Worm (Caenorhabditis elegans) whole organism, L4 larva: ENCODE measurements around the gene btb-12.
A peak's percentile ranks its signal among the peaks of the same experiment; 100 is the strongest.
"Not testable (repeated sequence)": the region's sequence is repeated elsewhere in the genome, so short reads cannot be mapped to it uniquely, and the experiment has no call there.

Experiments
- F37D6.2 ChIP-seq: sonication (generic microtip); optimal IDR thresholded peaks from 2 replicates; lab custom pipeline; 2016; ENCODE audit warnings: mild to moderate bottlenecking, missing genetic modification characterization, missing compliant biosample characterization
- F44E2.7 ChIP-seq: fragments of 200-800 bp; sonication (Bioruptor generic); IDR thresholded peaks from 2 replicates; pipeline ENCODE4 v2.1.2; 2022; ENCODE audit warnings: missing genetic modification characterization, missing compliant biosample characterization
- F49E8.2 ChIP-seq: sonication (generic microtip); optimal IDR thresholded peaks from 2 replicates; lab custom pipeline; 2016; ENCODE audit warnings: missing compliant biosample characterization, mild to moderate bottlenecking, missing genetic modification characterization, borderline replicate concordance
- aha-1 ChIP-seq: fragments of 150-350 bp; peaks from one replicate; lab custom pipeline; 2014; ENCODE audit warnings: missing biosample characterization, missing genetic modification characterization
- ceh-20 ChIP-seq: fragments of 200-800 bp; sonication (Bioruptor generic); IDR thresholded peaks from 2 replicates; pipeline ENCODE4 v1.3.6; 2022; ENCODE audit warnings: missing genetic modification reagents, missing genetic modification characterization, missing compliant biosample characterization
- ceh-32 ChIP-seq: sonication (generic microtip); optimal IDR thresholded peaks from 2 replicates; lab custom pipeline; 2016; ENCODE audit warnings: mild to moderate bottlenecking, missing genetic modification characterization, missing compliant biosample characterization; ENCODE audit not compliant: poor library complexity
- ceh-62 ChIP-seq: sonication (generic microtip); optimal IDR thresholded peaks from 2 replicates; lab custom pipeline; 2017; ENCODE audit warnings: missing biosample characterization, missing genetic modification characterization
- ceh-82 ChIP-seq: sonication (generic microtip); optimal IDR thresholded peaks from 2 replicates; lab custom pipeline; 2017; ENCODE audit warnings: missing biosample characterization, missing genetic modification characterization
- ctbp-1 ChIP-seq: fragments of 200-800 bp; sonication (Bioruptor generic); IDR thresholded peaks from 2 replicates; pipeline ENCODE4 v1.3.6; 2022; ENCODE audit warnings: missing genetic modification reagents, missing genetic modification characterization, missing compliant biosample characterization
- daf-12 ChIP-seq: fragments of 150-350 bp; optimal IDR thresholded peaks from 2 replicates; lab custom pipeline; 2014; ENCODE audit warnings: missing biosample characterization, missing genetic modification reagents, missing genetic modification characterization
- daf-19 ChIP-seq: fragments of 200-800 bp; sonication (Bioruptor generic); conservative IDR thresholded peaks from 2 replicates; pipeline ENCODE4 v1.3.6; 2022; ENCODE audit warnings: missing genetic modification characterization, missing compliant biosample characterization
- dmd-6 ChIP-seq: fragments of 200-800 bp; sonication (Bioruptor generic); IDR thresholded peaks from 2 replicates; pipeline ENCODE4 v1.3.6; 2022; ENCODE audit warnings: missing genetic modification reagents, missing genetic modification characterization, missing compliant biosample characterization
- dmd-9 ChIP-seq: fragments of 200-800 bp; sonication (Bioruptor generic); IDR thresholded peaks from 2 replicates; pipeline ENCODE4 v1.3.6; 2022; ENCODE audit warnings: missing genetic modification reagents, missing genetic modification characterization, missing compliant biosample characterization
- duxl-1 ChIP-seq: sonication (generic microtip); optimal IDR thresholded peaks from 2 replicates; lab custom pipeline; 2016; ENCODE audit warnings: mild to moderate bottlenecking, missing genetic modification characterization, moderate library complexity, missing compliant biosample characterization; ENCODE audit not compliant: poor library complexity
- fos-1 ChIP-seq: fragments of 150-350 bp; optimal IDR thresholded peaks from 2 replicates; lab custom pipeline; 2014; ENCODE audit warnings: missing biosample characterization, missing genetic modification characterization
- hmg-1.1 ChIP-seq: fragments of 200-800 bp; sonication (Bioruptor generic); IDR thresholded peaks from 2 replicates; pipeline ENCODE4 v1.3.6; 2022; ENCODE audit warnings: missing genetic modification reagents, missing genetic modification characterization, missing compliant biosample characterization
- lin-13 ChIP-seq: fragments of 150-350 bp; optimal IDR thresholded peaks from 2 replicates; lab custom pipeline; 2014; ENCODE audit warnings: missing biosample characterization, missing genetic modification reagents, missing genetic modification characterization
- lin-15B ChIP-seq: fragments of 150-350 bp; sonication (generic microtip); optimal IDR thresholded peaks from 3 replicates; lab custom pipeline; 2014; ENCODE audit warnings: missing biosample characterization, missing genetic modification characterization
- lin-39 ChIP-seq: fragments of 150-350 bp; optimal IDR thresholded peaks from 2 replicates; lab custom pipeline; 2014; ENCODE audit warnings: missing biosample characterization, missing genetic modification reagents, missing genetic modification characterization
- lsy-2 ChIP-seq, 2 experiments: fragments of 150-350 bp in 1 of 2; sonication (generic microtip) in 1 of 2; optimal IDR thresholded peaks; 2 replicates each; lab custom pipeline; 2014 to 2017; ENCODE audit warnings: missing biosample characterization in 2 of 2, missing genetic modification characterization in 2 of 2
- madf-9 ChIP-seq: fragments of 200-800 bp; sonication (Bioruptor generic); conservative IDR thresholded peaks from 2 replicates; pipeline ENCODE4 v1.3.6; 2022; ENCODE audit warnings: missing genetic modification reagents, missing genetic modification characterization, missing compliant biosample characterization
- mdt-29 ChIP-seq: fragments of 200-800 bp; sonication (Bioruptor generic); IDR thresholded peaks from 2 replicates; pipeline ENCODE4 v1.3.6; 2022; ENCODE audit warnings: missing genetic modification reagents, missing genetic modification characterization, missing compliant biosample characterization
- mep-1 ChIP-seq: fragments of 150-350 bp; sonication (generic microtip); optimal IDR thresholded peaks from 3 replicates; lab custom pipeline; 2014; ENCODE audit warnings: missing biosample characterization, missing genetic modification characterization
- mxl-2 ChIP-seq: fragments of 200-800 bp; sonication (Bioruptor generic); conservative IDR thresholded peaks from 2 replicates; pipeline ENCODE4 v1.3.6; 2022; ENCODE audit warnings: missing genetic modification reagents, missing genetic modification characterization, missing compliant biosample characterization
- nhr-11 ChIP-seq: fragments of 150-350 bp; optimal IDR thresholded peaks from 2 replicates; lab custom pipeline; 2014; ENCODE audit warnings: missing biosample characterization, missing genetic modification characterization
- nhr-111 ChIP-seq: fragments of 200-800 bp; sonication (Bioruptor generic); optimal IDR thresholded peaks from 2 replicates; lab custom pipeline; 2018; ENCODE audit warnings: mild to moderate bottlenecking, missing genetic modification characterization, missing compliant biosample characterization
- nhr-28 ChIP-seq: fragments of 150-350 bp; optimal IDR thresholded peaks from 2 replicates; lab custom pipeline; 2014; ENCODE audit warnings: missing biosample characterization, missing genetic modification characterization
- sdz-12 ChIP-seq: fragments of 200-800 bp; sonication (Bioruptor generic); optimal IDR thresholded peaks from 2 replicates; lab custom pipeline; 2018; ENCODE audit warnings: mild to moderate bottlenecking, missing genetic modification characterization, missing compliant biosample characterization
- skn-1 ChIP-seq: fragments of 150-350 bp; optimal IDR thresholded peaks from 2 replicates; lab custom pipeline; 2014; ENCODE audit warnings: missing biosample characterization, missing genetic modification characterization
- tag-97 ChIP-seq: fragments of 200-800 bp; sonication (Bioruptor generic); IDR thresholded peaks from 2 replicates; pipeline ENCODE4 v1.3.6; 2022; ENCODE audit warnings: missing genetic modification characterization, missing compliant biosample characterization
- unc-39 ChIP-seq: sonication (generic microtip); optimal IDR thresholded peaks from 2 replicates; lab custom pipeline; 2017; ENCODE audit warnings: missing biosample characterization, missing genetic modification characterization
- vab-7 ChIP-seq: fragments of 200-800 bp; sonication (Bioruptor generic); IDR thresholded peaks from 2 replicates; pipeline ENCODE4 v1.3.6; 2022; ENCODE audit warnings: missing genetic modification reagents, missing genetic modification characterization, missing compliant biosample characterization
- zfp-3 ChIP-seq: fragments of 200-800 bp; sonication (Bioruptor generic); conservative IDR thresholded peaks from 2 replicates; pipeline ENCODE4 v1.3.6; 2022; ENCODE audit warnings: missing genetic modification reagents, missing genetic modification characterization, missing compliant biosample characterization
- zip-2 ChIP-seq: fragments of 150-350 bp; optimal IDR thresholded peaks from 2 replicates; lab custom pipeline; 2014; ENCODE audit warnings: missing biosample characterization, missing genetic modification characterization
- ztf-11 ChIP-seq: fragments of 150-350 bp; optimal IDR thresholded peaks from 2 replicates; lab custom pipeline; 2014; ENCODE audit warnings: missing biosample characterization, missing genetic modification characterization

The btb-12 gene

ce11 chrII:1625666-1626065 lies 29.4 kb upstream of the btb-12 start, which contains the start of gene C08E3.14:
C08E3.14 (plus strand) TSS chrII:1625966.
- no peak for TF ChIP-seq sdz-12 (GFP tag; lab: Kevin White, UChicago)
- no peak for TF ChIP-seq daf-12 (tag; lab: Kevin White, UChicago)
- no peak for TF ChIP-seq mxl-2
- TF ChIP-seq hmg-1.1, result no peak

ce11 chrII:1627783-1628182 lies 27.2 kb upstream of the btb-12 start, which contains the start of gene C08E3.15:
C08E3.15 (minus strand) TSS chrII:1627883.
- TF ChIP-seq vab-7 (GFP tag; lab: Robert Waterston, UW); nhr-111 (GFP tag; lab: Kevin White, UChicago); nhr-11 (tag; lab: Kevin White, UChicago): not testable (repeated sequence)

ce11 chrII:1632216-1632615 lies 22.8 kb upstream of the btb-12 start, which contains the start of gene C08E3.13:
C08E3.13 (minus strand) TSS chrII:1632316.
- not testable (repeated sequence) for TF ChIP-seq ztf-11; dmd-9 (GFP tag; lab: Robert Waterston, UW); F44E2.7 (GFP tag; lab: Robert Waterston, UW)

- not testable (repeated sequence) for TF ChIP-seq tag-97 (GFP tag; lab: Robert Waterston, UW); fos-1 (tag; lab: Kevin White, UChicago); nhr-11 (tag; lab: Kevin White, UChicago)
Observed at ce11 chrII:1633490-1633889, 21.5 kb upstream of the btb-12 start, which contains the start of gene C08E3.1. C08E3.1 (plus strand) TSS chrII:1633790.

- TF ChIP-seq duxl-1 (tag; lab: Kevin White, UChicago) (no peak), lin-13 (GFP tag; lab: Kevin White, UChicago) (no peak), aha-1 (tag; lab: Kevin White, UChicago) (peak; percentile 46), nhr-28 (tag; lab: Kevin White, UChicago) (peak; percentile 4), dmd-6 (GFP tag; lab: Robert Waterston, UW) (peak; percentile 52; the same call in 1 of the 2 replicates), daf-19 (GFP tag; lab: Robert Waterston, UW) (no peak)
Observed at ce11 chrII:1635969-1636368, 19.0 kb upstream of the btb-12 start.

ce11 chrII:1636392-1636791 lies 18.6 kb upstream of the btb-12 start, which contains the start of gene srg-20:
srg-20 (plus strand) TSS chrII:1636692.
- TF ChIP-seq mdt-29; skn-1 (tag; lab: Kevin White, UChicago); mep-1 (tag; lab: Kevin White, UChicago): not testable (repeated sequence)

ce11 chrII:1640496-1640895 lies 14.5 kb upstream of the btb-12 start, which contains the start of gene srh-72:
srh-72 (minus strand) TSS chrII:1640596.
- no peak for TF ChIP-seq lin-39 (tag; lab: Kevin White, UChicago)
- TF ChIP-seq ceh-32 (tag; lab: Kevin White, UChicago), result no peak
- TF ChIP-seq ctbp-1 (GFP tag; lab: Robert Waterston, UW), result no peak
- TF ChIP-seq madf-9 (GFP tag; lab: Robert Waterston, UW), result no peak
- no peak for TF ChIP-seq zip-2 (tag; lab: Kevin White, UChicago)
- no peak for TF ChIP-seq vab-7 (GFP tag; lab: Robert Waterston, UW)
- TF ChIP-seq zfp-3 (GFP tag; lab: Robert Waterston, UW), result no peak
- no peak for TF ChIP-seq dmd-6 (GFP tag; lab: Robert Waterston, UW)
- no peak for TF ChIP-seq lsy-2 (tag; optimal IDR thresholded peaks at IDR 0.05; lab: Kevin White, UChicago)
- no peak for TF ChIP-seq ceh-20 (GFP tag; lab: Robert Waterston, UW)
- no peak for TF ChIP-seq F49E8.2 (tag; lab: Kevin White, UChicago)
- no peak for TF ChIP-seq unc-39 (tag; lab: Kevin White, UChicago)
- no peak for TF ChIP-seq ceh-62 (tag; lab: Kevin White, UChicago)
- TF ChIP-seq lin-15B (tag; lab: Kevin White, UChicago), result no peak
- TF ChIP-seq F37D6.2 (tag; lab: Kevin White, UChicago), result no peak
- TF ChIP-seq ceh-82 (tag; lab: Kevin White, UChicago), result no peak
